Worm (Caenorhabditis elegans) whole organism, L1 larva: ENCODE data around the gene F22E5.21.

Source experiments
- C34B4.2 ChIP-seq: sonication (generic microtip); optimal IDR thresholded peaks from 2 replicates; lab custom pipeline; 2017; ENCODE audit warnings: mild to moderate bottlenecking, missing genetic modification characterization, missing compliant biosample characterization
- alr-1 ChIP-seq: fragments of 200-800 bp; sonication (Bioruptor generic); optimal IDR thresholded peaks from 2 replicates; lab custom pipeline; 2018; ENCODE audit warnings: borderline replicate concordance, mild to moderate bottlenecking, missing genetic modification characterization, missing compliant biosample characterization
- aly-2 ChIP-seq: fragments of 150-350 bp; optimal IDR thresholded peaks from 2 replicates; lab custom pipeline; 2014; ENCODE audit warnings: missing biosample characterization, missing genetic modification characterization
- blmp-1 ChIP-seq: fragments of 150-350 bp; optimal IDR thresholded peaks from 2 replicates; lab custom pipeline; 2014; ENCODE audit warnings: missing biosample characterization, missing genetic modification characterization
- ceh-88 ChIP-seq: fragments of 200-800 bp; sonication (Bioruptor generic); IDR thresholded peaks from 2 replicates; pipeline ENCODE4 v1.3.6; 2022; ENCODE audit warnings: missing genetic modification characterization, missing compliant biosample characterization
- dpl-1 ChIP-seq, 3 experiments: fragments of 150-350 bp in 2 of 3; sonication (generic microtip) in 1 of 3; optimal IDR thresholded peaks; 2 replicates each; lab custom pipeline; 2014 to 2017; ENCODE audit warnings: missing biosample characterization in 3 of 3, missing genetic modification characterization in 3 of 3, missing genetic modification reagents in 3 of 3
- dsc-1 ChIP-seq: sonication (generic microtip); optimal IDR thresholded peaks from 2 replicates; lab custom pipeline; 2016; ENCODE audit warnings: mild to moderate bottlenecking, missing genetic modification characterization, missing compliant biosample characterization
- efl-1 ChIP-seq, 4 experiments: fragments of 150-350 bp; optimal IDR thresholded peaks in 3 of 4; peaks in 1 of 4; 1 replicate in 1 of 4; 2 replicates in 3 of 4; lab custom pipeline; 2014; ENCODE audit warnings: missing biosample characterization in 2 of 4, missing genetic modification characterization in 2 of 4, missing genetic modification reagents in 2 of 4
- egl-13 ChIP-seq: sonication (generic microtip); optimal IDR thresholded peaks from 2 replicates; lab custom pipeline; 2016; ENCODE audit warnings: missing genotype, missing genetic modification reagents, missing genetic modification characterization, missing compliant biosample characterization
- elt-2 ChIP-seq: sonication (generic microtip); optimal IDR thresholded peaks from 2 replicates; lab custom pipeline; 2016; ENCODE audit warnings: missing genetic modification characterization, mild to moderate bottlenecking, inconsistent platforms, missing compliant biosample characterization, missing genetic modification reagents
- elt-3 ChIP-seq, 6 experiments: fragments of 150-350 bp in 1 of 6; sonication (generic microtip); optimal IDR thresholded peaks; 2 replicates each; lab custom pipeline; 2017 to 2018; ENCODE audit warnings: missing biosample characterization in 6 of 6, missing genetic modification characterization in 6 of 6, inconsistent platforms in 1 of 6
- fkh-8 ChIP-seq: sonication (generic microtip); optimal IDR thresholded peaks from 2 replicates; lab custom pipeline; 2016; ENCODE audit warnings: mild to moderate bottlenecking, missing genetic modification characterization, missing compliant biosample characterization
- fos-1 ChIP-seq: fragments of 150-350 bp; optimal IDR thresholded peaks from 2 replicates; lab custom pipeline; 2014; ENCODE audit warnings: missing biosample characterization, missing genetic modification characterization
- hlh-17 ChIP-seq: fragments of 200-800 bp; sonication (Bioruptor generic); optimal IDR thresholded peaks from 2 replicates; lab custom pipeline; 2018; ENCODE audit warnings: missing genetic modification characterization, mild to moderate bottlenecking, missing compliant biosample characterization, moderate library complexity, borderline replicate concordance
- isw-1 ChIP-seq: fragments of 200-800 bp; sonication (Bioruptor generic); IDR thresholded peaks from 2 replicates; pipeline ENCODE4 v1.3.6; 2022; ENCODE audit warnings: missing genetic modification characterization, missing compliant biosample characterization
- lin-13 ChIP-seq: fragments of 150-350 bp; optimal IDR thresholded peaks from 2 replicates; lab custom pipeline; 2014; ENCODE audit warnings: missing biosample characterization, missing genetic modification reagents, missing genetic modification characterization
- lin-14 ChIP-seq: fragments of 200-800 bp; sonication (Bioruptor generic); optimal IDR thresholded peaks from 2 replicates; lab custom pipeline; 2018; ENCODE audit warnings: mild to moderate bottlenecking, missing genetic modification characterization, moderate library complexity, missing compliant biosample characterization
- lin-35 ChIP-seq, 2 experiments: fragments of 150-350 bp; optimal IDR thresholded peaks; 2 replicates each; lab custom pipeline; 2014; ENCODE audit warnings: missing biosample characterization in 2 of 2, missing genetic modification characterization in 2 of 2, missing genetic modification reagents in 2 of 2
- lin-39 ChIP-seq: fragments of 150-350 bp; optimal IDR thresholded peaks from 2 replicates; lab custom pipeline; 2014; ENCODE audit warnings: missing biosample characterization, missing genetic modification reagents, missing genetic modification characterization
- lsy-2 ChIP-seq, 2 experiments: fragments of 150-350 bp; optimal IDR thresholded peaks; 2 replicates each; lab custom pipeline; 2014; ENCODE audit warnings: missing biosample characterization in 2 of 2, missing genetic modification characterization in 2 of 2
- mep-1 ChIP-seq: fragments of 150-350 bp; optimal IDR thresholded peaks from 2 replicates; lab custom pipeline; 2014; ENCODE audit warnings: missing biosample characterization, missing genetic modification characterization
- nhr-12 ChIP-seq: sonication (generic microtip); optimal IDR thresholded peaks from 2 replicates; lab custom pipeline; 2017; ENCODE audit warnings: missing biosample characterization, missing genetic modification characterization
- nhr-19 ChIP-seq: fragments of 200-800 bp; sonication (Bioruptor generic); conservative IDR thresholded peaks from 2 replicates; pipeline ENCODE4 v1.3.6; 2022; ENCODE audit warnings: missing genetic modification characterization, missing compliant biosample characterization
- nhr-20 ChIP-seq: sonication (generic microtip); optimal IDR thresholded peaks from 2 replicates; lab custom pipeline; 2016; ENCODE audit warnings: mild to moderate bottlenecking, missing genetic modification characterization, missing compliant biosample characterization
- nhr-28 ChIP-seq: fragments of 150-350 bp; optimal IDR thresholded peaks from 2 replicates; lab custom pipeline; 2014; ENCODE audit warnings: missing biosample characterization, missing genetic modification characterization
- nhr-47 ChIP-seq: sonication (generic microtip); optimal IDR thresholded peaks from 2 replicates; lab custom pipeline; 2016; ENCODE audit warnings: mild to moderate bottlenecking, missing genetic modification characterization, moderate library complexity, missing compliant biosample characterization
- nhr-71 ChIP-seq: sonication (generic microtip); optimal IDR thresholded peaks from 2 replicates; lab custom pipeline; 2016; ENCODE audit warnings: mild to moderate bottlenecking, missing genetic modification characterization, moderate library complexity, missing compliant biosample characterization
- nhr-76 ChIP-seq: sonication (generic microtip); optimal IDR thresholded peaks from 2 replicates; lab custom pipeline; 2017; ENCODE audit warnings: missing biosample characterization, missing genetic modification characterization
- nhr-85 ChIP-seq: sonication (generic microtip); peaks from one replicate; lab custom pipeline; 2016; ENCODE audit warnings: missing genetic modification characterization, inconsistent platforms, missing compliant biosample characterization
- pag-3 ChIP-seq: sonication (generic microtip); optimal IDR thresholded peaks from 2 replicates; lab custom pipeline; 2017; ENCODE audit warnings: missing genetic modification characterization, mild to moderate bottlenecking, missing compliant biosample characterization, antibody characterized with exemption, borderline replicate concordance; ENCODE audit not compliant: insufficient read depth
- pax-3 ChIP-seq: fragments of 200-800 bp; sonication (Bioruptor generic); optimal IDR thresholded peaks from 2 replicates; lab custom pipeline; 2018; ENCODE audit warnings: mild to moderate bottlenecking, missing genetic modification characterization, moderate library complexity, missing compliant biosample characterization
- rnt-1 ChIP-seq: sonication (generic microtip); optimal IDR thresholded peaks from 2 replicates; lab custom pipeline; 2016; ENCODE audit warnings: mild to moderate bottlenecking, missing genetic modification characterization, moderate library complexity, missing compliant biosample characterization
- skn-1 ChIP-seq: fragments of 150-350 bp; optimal IDR thresholded peaks from 2 replicates; lab custom pipeline; 2014; ENCODE audit warnings: missing biosample characterization, missing genetic modification characterization
- snpc-4 ChIP-seq: fragments of 150-350 bp; optimal IDR thresholded peaks from 2 replicates; lab custom pipeline; 2014; ENCODE audit warnings: missing biosample characterization, missing genetic modification characterization
- snu-23 ChIP-seq: sonication (generic microtip); optimal IDR thresholded peaks from 2 replicates; lab custom pipeline; 2016; ENCODE audit warnings: missing genetic modification characterization, missing compliant biosample characterization
- sox-4 ChIP-seq: sonication (generic microtip); optimal IDR thresholded peaks from 2 replicates; lab custom pipeline; 2016; ENCODE audit warnings: missing genetic modification characterization, missing compliant biosample characterization
- sptf-1 ChIP-seq: fragments of 150-350 bp; optimal IDR thresholded peaks from 2 replicates; lab custom pipeline; 2014; ENCODE audit warnings: missing biosample characterization, missing genetic modification characterization
- swsn-7 ChIP-seq: sonication (generic microtip); optimal IDR thresholded peaks from 2 replicates; lab custom pipeline; 2016; ENCODE audit warnings: missing genetic modification characterization, missing compliant biosample characterization
- tlp-1 ChIP-seq: fragments of 150-350 bp; optimal IDR thresholded peaks from 2 replicates; lab custom pipeline; 2014; ENCODE audit warnings: missing biosample characterization, missing genetic modification characterization
- unc-130 ChIP-seq: fragments of 150-350 bp; optimal IDR thresholded peaks from 2 replicates; lab custom pipeline; 2017; ENCODE audit warnings: missing biosample characterization, missing genetic modification characterization, inconsistent platforms
- xbp-1 ChIP-seq: sonication (generic microtip); optimal IDR thresholded peaks from 2 replicates; lab custom pipeline; 2016; ENCODE audit warnings: missing genetic modification characterization, missing compliant biosample characterization

Gene F22E5.21

ce11 chrII:2649015-2649414, 11.8 kb upstream of the F22E5.21 start:
- TF ChIP-seq snu-23 (peak; percentile 68), isw-1 (GFP tag; lab: Robert Waterston, UW) (no peak), skn-1 (tag; lab: Kevin White, UChicago) (peak; percentile 27), sptf-1 (tag; lab: Kevin White, UChicago) (no peak), nhr-47 (tag; lab: Kevin White, UChicago) (peak; percentile 33), aly-2 (tag; lab: Kevin White, UChicago) (no peak), dsc-1 (no peak), efl-1 (optimal IDR thresholded peaks at IDR 0.05; lab: Kevin White, UChicago) (peak; percentile 50 to 61), efl-1 (GFP tag; optimal IDR thresholded peaks at IDR 0.05 in 1 of 2; lab: Kevin White, UChicago) (peak; percentile 34 to 67), lsy-2 (tag; optimal IDR thresholded peaks at IDR 0.05; lab: Kevin White, UChicago) (peak; percentile 26 to 51), dpl-1 (GFP tag; optimal IDR thresholded peaks at IDR 0.05; lab: Kevin White, UChicago) (peak; percentile 9 to 54 (median 35)), fkh-8 (tag; lab: Kevin White, UChicago) (peak; percentile 52), nhr-19 (0 out of 2 replicates have a peak, but pooled peaks have one; percentile 9), tlp-1 (tag; lab: Kevin White, UChicago) (no peak), lin-39 (tag; lab: Kevin White, UChicago) (no peak), pag-3 (no peak), hlh-17 (GFP tag; lab: Kevin White, UChicago) (no peak), nhr-28 (no peak), nhr-20 (tag; lab: Kevin White, UChicago) (peak; percentile 49), nhr-85 (tag; lab: Kevin White, UChicago) (peak; percentile 47), rnt-1 (tag; lab: Kevin White, UChicago) (peak; percentile 48), lin-14 (GFP tag; lab: Kevin White, UChicago) (peak; percentile 76), fos-1 (tag; lab: Kevin White, UChicago) (no peak), swsn-7 (tag; lab: Kevin White, UChicago) (peak; percentile 47), mep-1 (tag; lab: Kevin White, UChicago) (peak; percentile 44), elt-2 (tag; lab: Kevin White, UChicago) (no peak), nhr-12 (tag; lab: Kevin White, UChicago) (no peak), lin-13 (GFP tag; lab: Kevin White, UChicago) (peak; percentile 38), lin-35 (GFP tag; optimal IDR thresholded peaks at IDR 0.05; lab: Kevin White, UChicago) (peak; percentile 5 to 11), elt-3 (tag; optimal IDR thresholded peaks at IDR 0.05; lab: Kevin White, UChicago) (no peak), xbp-1 (peak; percentile 21), nhr-71 (tag; lab: Kevin White, UChicago) (peak; percentile 61)

ce11 chrII:2646756-2647155, 9.5 kb upstream of the F22E5.21 start, which contains the start of gene F22E5.12:
Gene F22E5.12, minus strand, starts transcription at chrII:2646856.
- peak; percentile 2 for TF ChIP-seq xbp-1
- TF ChIP-seq, all 84 proteins: peak for 1; not testable (repeated sequence) for 83

- TF ChIP-seq nhr-76 (no peak), sox-4 (no peak), tlp-1 (tag; lab: Kevin White, UChicago) (no peak)
Measured at ce11 chrII:2644498-2644897, 7.2 kb upstream of the F22E5.21 start, which contains the start of gene F22E5.11. Gene F22E5.11, minus strand, starts transcription at chrII:2644598.

ce11 chrII:2641777-2642176, 4.5 kb upstream of the F22E5.21 start, which contains the start of gene F22E5.7:
Gene F22E5.7, plus strand, starts transcription at chrII:2642077.
- no peak for TF ChIP-seq lin-13 (GFP tag; lab: Kevin White, UChicago)
- TF ChIP-seq alr-1 = no peak
- no peak for TF ChIP-seq dpl-1 (GFP tag; optimal IDR thresholded peaks at IDR 0.05; lab: Kevin White, UChicago)
- no peak for TF ChIP-seq pax-3 (tag; lab: Kevin White, UChicago)
- no peak for TF ChIP-seq sptf-1 (tag; lab: Kevin White, UChicago)
- no peak for TF ChIP-seq lsy-2 (tag; optimal IDR thresholded peaks at IDR 0.05; lab: Kevin White, UChicago)
- no peak for TF ChIP-seq unc-130 (tag; lab: Kevin White, UChicago)
- TF ChIP-seq snpc-4 = no peak
- no peak for TF ChIP-seq tlp-1 (tag; lab: Kevin White, UChicago)
- no peak for TF ChIP-seq sox-4
- TF ChIP-seq C34B4.2 = no peak
- no peak for TF ChIP-seq blmp-1 (tag; lab: Kevin White, UChicago)
- no peak for TF ChIP-seq ceh-88
- no peak for TF ChIP-seq lin-35 (GFP tag; optimal IDR thresholded peaks at IDR 0.05; lab: Kevin White, UChicago)
- TF ChIP-seq egl-13 (tag; lab: Kevin White, UChicago) = no peak
